Fruit fly (Drosophila melanogaster) whole organism, embryonic: ENCODE measurements around the gene eEF1delta.

Source experiments
- Atf6 ChIP-seq: fragments of 200-800 bp; sonication (Bioruptor generic); IDR thresholded peaks from 2 replicates; pipeline ENCODE4 v1.3.6; 2022; ENCODE audit warnings: missing biosample characterization, missing genetic modification characterization
- BtbVII ChIP-seq: fragments of 200-800 bp; sonication (Bioruptor generic); optimal IDR thresholded peaks from 3 replicates; lab custom pipeline; 2017; ENCODE audit warnings: missing biosample characterization, mild to moderate bottlenecking, missing genetic modification characterization
- Bteb2 ChIP-seq: fragments of 200-800 bp; sonication (Bioruptor generic); optimal IDR thresholded peaks from 2 replicates; lab custom pipeline; 2016; ENCODE audit warnings: missing biosample characterization, missing genetic modification characterization
- CG11093 ChIP-seq: fragments of 200-800 bp; sonication (Bioruptor generic); IDR thresholded peaks from 3 replicates; pipeline ENCODE4 v1.3.6; 2022; ENCODE audit warnings: missing biosample characterization, missing genetic modification characterization
- CG12071 ChIP-seq: fragments of 200-800 bp; sonication (Bioruptor generic); optimal IDR thresholded peaks from 3 replicates; lab custom pipeline; 2018; ENCODE audit warnings: missing biosample characterization, mild to moderate bottlenecking, missing genetic modification characterization
- CG12104 ChIP-seq: fragments of 200-800 bp; sonication (Bioruptor generic); optimal IDR thresholded peaks from 3 replicates; lab custom pipeline; 2016; ENCODE audit warnings: missing biosample characterization, missing genetic modification characterization
- CG1233 ChIP-seq: fragments of 200-800 bp; sonication (Bioruptor generic); optimal IDR thresholded peaks from 4 replicates; lab custom pipeline; 2018; ENCODE audit warnings: missing biosample characterization, mild to moderate bottlenecking, missing genetic modification characterization
- CG12769 ChIP-seq: fragments of 200-800 bp; sonication (Bioruptor generic); optimal IDR thresholded peaks from 2 replicates; lab custom pipeline; 2019; ENCODE audit warnings: missing biosample characterization, mild to moderate bottlenecking, missing genetic modification characterization, moderate library complexity
- CG15073 ChIP-seq: fragments of 200-800 bp; sonication (Bioruptor generic); optimal IDR thresholded peaks from 2 replicates; lab custom pipeline; 2016; ENCODE audit warnings: missing biosample characterization, missing genetic modification characterization
- CG17568 ChIP-seq: fragments of 200-800 bp; sonication (Bioruptor generic); optimal IDR thresholded peaks from 2 replicates; lab custom pipeline; 2018; ENCODE audit warnings: missing biosample characterization, mild to moderate bottlenecking, missing genetic modification characterization, moderate library complexity
- CG3726 ChIP-seq: fragments of 200-800 bp; sonication (Bioruptor generic); IDR thresholded peaks from 3 replicates; pipeline ENCODE4, ENCODE4 v1.3.6; 2022; ENCODE audit warnings: missing biosample characterization, missing genetic modification characterization
- CG3838 ChIP-seq: fragments of 200-800 bp; sonication (Bioruptor generic); optimal IDR thresholded peaks from 3 replicates; lab custom pipeline; 2016; ENCODE audit warnings: missing biosample characterization, missing genetic modification characterization
- CG3995 ChIP-seq: fragments of 200-800 bp; sonication (Bioruptor generic); optimal IDR thresholded peaks from 3 replicates; lab custom pipeline; 2016; ENCODE audit warnings: missing biosample characterization, missing genetic modification characterization
- CG6175 ChIP-seq: fragments of 200-800 bp; sonication (Bioruptor generic); IDR thresholded peaks from 3 replicates; pipeline ENCODE4 v1.3.6; 2022; ENCODE audit warnings: missing biosample characterization, missing genetic modification characterization
- CG6654 ChIP-seq: fragments of 200-800 bp; sonication (Bioruptor generic); optimal IDR thresholded peaks from 2 replicates; lab custom pipeline; 2017; ENCODE audit warnings: missing biosample characterization, mild to moderate bottlenecking, missing genetic modification characterization
- CG8281 ChIP-seq: fragments of 200-800 bp; sonication (Bioruptor generic); optimal IDR thresholded peaks from 2 replicates; lab custom pipeline; 2018; ENCODE audit warnings: missing biosample characterization, mild to moderate bottlenecking, missing genetic modification characterization, moderate library complexity
- CG9609 ChIP-seq: fragments of 200-800 bp; sonication (Bioruptor generic); optimal IDR thresholded peaks from 3 replicates; lab custom pipeline; 2016; ENCODE audit warnings: missing biosample characterization, missing genetic modification characterization
- CoRest ChIP-seq: fragments of 200-800 bp; sonication (Bioruptor generic); optimal IDR thresholded peaks from 3 replicates; lab custom pipeline; 2018; ENCODE audit warnings: missing biosample characterization, mild to moderate bottlenecking, missing genetic modification characterization, moderate library complexity
- Dp ChIP-seq: fragments of 200-800 bp; sonication (Bioruptor generic); optimal IDR thresholded peaks from 2 replicates; lab custom pipeline; 2018; ENCODE audit warnings: missing biosample characterization, mild to moderate bottlenecking, missing genetic modification characterization, moderate library complexity
- E2f1 ChIP-seq: fragments of 200-800 bp; sonication (Bioruptor generic); IDR thresholded peaks from 2 replicates; pipeline ENCODE4 v1.3.6; 2022; ENCODE audit warnings: missing biosample characterization, missing genetic modification characterization
- Elba2 ChIP-seq: fragments of 200-800 bp; sonication (Bioruptor generic); optimal IDR thresholded peaks from 3 replicates; lab custom pipeline; 2016; ENCODE audit warnings: missing biosample characterization, missing genetic modification characterization
- Ets65A ChIP-seq: fragments of 200-800 bp; sonication (Bioruptor generic); peaks from one replicate; lab custom pipeline; 2016; ENCODE audit warnings: missing biosample characterization, missing genetic modification characterization
- Hey ChIP-seq: fragments of 200-800 bp; sonication (Bioruptor generic); optimal IDR thresholded peaks from 3 replicates; lab custom pipeline; 2018; ENCODE audit warnings: missing biosample characterization, mild to moderate bottlenecking, missing genetic modification characterization
- Hr51 ChIP-seq, 2 experiments: fragments of 200-800 bp; sonication (Bioruptor generic); optimal IDR thresholded peaks; 2 replicates in 1 of 2; 3 replicates in 1 of 2; lab custom pipeline; 2016 to 2018; ENCODE audit warnings: missing biosample characterization in 2 of 2, missing genetic modification characterization in 2 of 2, mild to moderate bottlenecking in 1 of 2, moderate library complexity in 1 of 2
- Hr78 ChIP-seq, 2 experiments: fragments of 200-800 bp in 1 of 2; fragments of >200 bp in 1 of 2; sonication (Bioruptor generic) in 1 of 2; optimal IDR thresholded peaks; 2 replicates each; lab custom pipeline; 2017 to 2019; ENCODE audit warnings: missing biosample characterization in 2 of 2, missing genetic modification characterization in 2 of 2, mild to moderate bottlenecking in 1 of 2, moderate library complexity in 1 of 2
- Lhr ChIP-seq: fragments of 200-800 bp; sonication (Bioruptor generic); optimal IDR thresholded peaks from 3 replicates; lab custom pipeline; 2017; ENCODE audit warnings: mild to moderate bottlenecking, missing biosample characterization, missing genetic modification reagents, missing genetic modification characterization
- Mrtf ChIP-seq: fragments of 200-800 bp; sonication (Bioruptor generic); IDR thresholded peaks from 3 replicates; pipeline ENCODE4 v1.3.6; 2022; ENCODE audit warnings: missing biosample characterization, missing genetic modification characterization
- Ptx1 ChIP-seq: fragments of 200-800 bp; sonication (Bioruptor generic); IDR thresholded peaks from 2 replicates; pipeline ENCODE4 v1.3.6; 2022; ENCODE audit warnings: missing biosample characterization, missing genetic modification characterization
- Rfx ChIP-seq: fragments of 200-800 bp; sonication (Bioruptor generic); IDR thresholded peaks from 2 replicates; pipeline ENCODE4 v1.3.6; 2022; ENCODE audit warnings: missing biosample characterization, missing genetic modification characterization
- Vsx1 ChIP-seq: fragments of 200-800 bp; sonication (Bioruptor generic); optimal IDR thresholded peaks from 2 replicates; lab custom pipeline; 2017; ENCODE audit warnings: missing biosample characterization, mild to moderate bottlenecking, missing genetic modification characterization, missing genetic modification reagents
- Xbp1 ChIP-seq: fragments of 200-800 bp; sonication (Bioruptor generic); optimal IDR thresholded peaks from 3 replicates; lab custom pipeline; 2016; ENCODE audit warnings: missing biosample characterization, mild to moderate bottlenecking, missing genetic modification characterization
- Xrp1 ChIP-seq: fragments of 200-800 bp; sonication (Bioruptor generic); IDR thresholded peaks from 2 replicates; pipeline ENCODE4 v1.3.6; 2022; ENCODE audit warnings: missing biosample characterization, missing genetic modification characterization
- bsh ChIP-seq, 2 experiments: fragments of 200-800 bp; sonication (Bioruptor generic); optimal IDR thresholded peaks; 2 replicates each; lab custom pipeline; 2017 to 2018; ENCODE audit warnings: mild to moderate bottlenecking in 2 of 2, missing biosample characterization in 2 of 2, missing genetic modification characterization in 2 of 2, moderate library complexity in 1 of 2
- btn ChIP-seq: fragments of 200-800 bp; sonication (Bioruptor generic); optimal IDR thresholded peaks from 2 replicates; lab custom pipeline; 2016; ENCODE audit warnings: missing biosample characterization, missing genetic modification characterization
- eyg ChIP-seq: fragments of 200-800 bp; sonication (Bioruptor generic); optimal IDR thresholded peaks from 3 replicates; lab custom pipeline; 2016; ENCODE audit warnings: missing biosample characterization, missing genetic modification characterization
- fd102C ChIP-seq: fragments of 200-800 bp; sonication (Bioruptor generic); optimal IDR thresholded peaks from 2 replicates; lab custom pipeline; 2018; ENCODE audit warnings: missing biosample characterization, mild to moderate bottlenecking, missing genetic modification characterization, moderate library complexity
- gsb-n ChIP-seq: fragments of 200-800 bp; sonication (Bioruptor generic); optimal IDR thresholded peaks from 3 replicates; lab custom pipeline; 2018; ENCODE audit warnings: missing biosample characterization, mild to moderate bottlenecking, missing genetic modification characterization
- hkb ChIP-seq, 2 experiments: fragments of 200-800 bp in 1 of 2; fragments of >200 bp in 1 of 2; sonication (Bioruptor generic) in 1 of 2; IDR thresholded peaks in 1 of 2; optimal IDR thresholded peaks in 1 of 2; 2 replicates each; pipeline versions ENCODE4 v1.3.6 to Lab custom; 2017 to 2022; ENCODE audit warnings: missing biosample characterization in 1 of 2, missing genetic modification characterization in 1 of 2
- insv ChIP-seq, 2 experiments: fragments of 200-800 bp; sonication (Bioruptor generic); optimal IDR thresholded peaks; 3 replicates each; lab custom pipeline; 2016 to 2018; ENCODE audit warnings: missing biosample characterization in 2 of 2, missing genetic modification characterization in 2 of 2
- lilli ChIP-seq: fragments of 200-800 bp; sonication (Bioruptor generic); optimal IDR thresholded peaks from 3 replicates; lab custom pipeline; 2016; ENCODE audit warnings: missing biosample characterization, missing genetic modification characterization
- p53 ChIP-seq: fragments of 200-800 bp; sonication (Bioruptor generic); optimal IDR thresholded peaks from 2 replicates; lab custom pipeline; 2016; ENCODE audit warnings: missing biosample characterization, missing genetic modification characterization
- peb ChIP-seq: fragments of 200-800 bp; sonication (Bioruptor generic); IDR thresholded peaks from 2 replicates; pipeline ENCODE4 v1.3.6; 2022; ENCODE audit warnings: missing biosample characterization, missing genetic modification characterization
- pnt ChIP-seq: fragments of 200-800 bp; sonication (Bioruptor generic); optimal IDR thresholded peaks from 3 replicates; lab custom pipeline; 2016; ENCODE audit warnings: missing biosample characterization, missing genetic modification characterization
- sc ChIP-seq, 3 experiments: fragments of >200 bp in 2 of 3; fragments of 200-800 bp in 1 of 3; sonication (Bioruptor generic) in 1 of 3; optimal IDR thresholded peaks; 2 replicates in 2 of 3; 3 replicates in 1 of 3; lab custom pipeline; 2017; ENCODE audit warnings: mild to moderate bottlenecking in 1 of 3, missing biosample characterization in 1 of 3, missing genetic modification characterization in 1 of 3, missing genetic modification reagents in 1 of 3
- sima ChIP-seq: fragments of 200-800 bp; sonication (Bioruptor generic); optimal IDR thresholded peaks from 2 replicates; lab custom pipeline; 2016; ENCODE audit warnings: missing biosample characterization, missing genetic modification characterization
- sna ChIP-seq: fragments of 200-800 bp; sonication (Bioruptor generic); IDR thresholded peaks from 2 replicates; pipeline ENCODE4 v1.3.6; 2022; ENCODE audit warnings: missing biosample characterization, missing genetic modification characterization; ENCODE audit not compliant: partially characterized antibody
- so ChIP-seq: fragments of 200-800 bp; sonication (Bioruptor generic); IDR thresholded peaks from 3 replicates; pipeline ENCODE4 v1.3.6; 2022; ENCODE audit warnings: missing biosample characterization, missing genetic modification characterization
- tll ChIP-seq, 2 experiments: fragments of 200-800 bp in 1 of 2; fragments of >200 bp in 1 of 2; sonication (Bioruptor generic) in 1 of 2; optimal IDR thresholded peaks; 2 replicates each; lab custom pipeline; 2017 to 2019; ENCODE audit warnings: missing biosample characterization in 2 of 2, missing genetic modification characterization in 2 of 2, mild to moderate bottlenecking in 1 of 2, moderate library complexity in 1 of 2
- unpg ChIP-seq: fragments of 200-800 bp; sonication (Bioruptor generic); optimal IDR thresholded peaks from 3 replicates; lab custom pipeline; 2018; ENCODE audit warnings: missing biosample characterization, mild to moderate bottlenecking, missing genetic modification characterization, moderate library complexity
- zf30C ChIP-seq: fragments of 200-800 bp; sonication (Bioruptor generic); optimal IDR thresholded peaks from 3 replicates; lab custom pipeline; 2018; ENCODE audit warnings: missing biosample characterization, mild to moderate bottlenecking, missing genetic modification characterization

The eEF1delta gene

DNA sequence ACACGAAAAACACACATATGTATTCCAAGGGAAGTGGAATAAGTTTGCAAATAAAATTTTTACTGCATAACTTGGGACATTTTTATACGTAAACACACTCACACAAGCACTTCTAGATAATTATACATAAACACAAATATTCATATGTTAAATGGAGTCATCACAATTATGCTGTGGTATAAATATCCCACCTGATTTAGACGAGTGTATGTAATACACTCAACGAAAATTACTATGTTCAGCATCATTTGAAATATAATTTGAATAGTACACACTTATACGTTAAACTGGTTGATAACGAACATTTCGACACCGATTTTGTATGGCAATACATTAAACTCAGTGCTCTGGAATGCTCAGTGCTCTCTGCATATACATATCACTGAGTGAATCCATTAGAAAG lies 1.2 kb upstream of the eEF1delta start (continued):
- TF ChIP-seq Hr78 (GFP tag; optimal IDR thresholded peaks at IDR 0.05; lab: Kevin White, UChicago) (no peak), CG6175 (GFP tag; lab: Robert Waterston, UW) (no peak), Rfx (GFP tag; lab: Robert Waterston, UW) (peak; percentile 62; the same call in 1 of the 2 replicates), CG3838 (GFP tag; lab: Kevin White, UChicago) (no peak), so (GFP tag; lab: Robert Waterston, UW) (0 out of 3 replicates have a peak, but pooled peaks have one; percentile 25), lilli (GFP tag; lab: Kevin White, UChicago) (peak; percentile 34), Atf6 (GFP tag; lab: Robert Waterston, UW) (no peak), CG9609 (GFP tag; lab: Kevin White, UChicago) (no peak), peb (GFP tag; lab: Robert Waterston, UW) (no peak), CG3995 (GFP tag; lab: Kevin White, UChicago) (no peak), Lhr (no peak), CG8281 (no peak), Xbp1 (GFP tag; lab: Kevin White, UChicago) (no peak), BtbVII (GFP tag; lab: Kevin White, UChicago) (peak; percentile 58), sima (GFP tag; lab: Kevin White, UChicago) (no peak), pnt (GFP tag; lab: Kevin White, UChicago) (peak; percentile 7), btn (GFP tag; lab: Kevin White, UChicago) (no peak), Hr51 (GFP tag; optimal IDR thresholded peaks at IDR 0.05; lab: Kevin White, UChicago) (no peak), Ptx1 (GFP tag; lab: Robert Waterston, UW) (no peak), CG11093 (GFP tag; lab: Robert Waterston, UW) (no peak), Ets65A (no peak), CG12104 (peak; percentile 8), E2f1 (GFP tag; lab: Robert Waterston, UW) (no peak), CoRest (tag; lab: Kevin White, UChicago) (peak; percentile 4), fd102C (GFP tag; lab: Kevin White, UChicago) (no peak), sna (GFP tag; lab: Robert Waterston, UW) (no peak), CG1233 (GFP tag; lab: Kevin White, UChicago) (no peak), zf30C (peak; percentile 91), hkb (optimal IDR thresholded peaks at IDR 0.05; lab: Kevin White, UChicago) (no peak), hkb (GFP tag; IDR thresholded peaks at IDR 0.05; lab: Robert Waterston, UW) (no peak), CG12769 (tag; lab: Kevin White, UChicago) (peak; percentile 25), Hey (tag; lab: Kevin White, UChicago) (no peak), unpg (GFP tag; lab: Kevin White, UChicago) (peak; percentile 22), CG15073 (GFP tag; lab: Kevin White, UChicago) (no peak), p53 (GFP tag; lab: Kevin White, UChicago) (no peak), insv (GFP tag; optimal IDR thresholded peaks at IDR 0.05; lab: Kevin White, UChicago) (no peak), Mrtf (GFP tag; lab: Robert Waterston, UW) (no peak), tll (GFP tag; optimal IDR thresholded peaks at IDR 0.05; lab: Kevin White, UChicago) (no peak), eyg (GFP tag; lab: Kevin White, UChicago) (no peak), CG3726 (GFP tag; lab: Robert Waterston, UW) (no peak), CG17568 (GFP tag; lab: Kevin White, UChicago) (no peak), Dp (no peak), Vsx1 (GFP tag; lab: Kevin White, UChicago) (no peak), Elba2 (GFP tag; lab: Kevin White, UChicago) (no peak), Xrp1 (GFP tag; lab: Robert Waterston, UW) (no peak), CG12071 (GFP tag; lab: Kevin White, UChicago) (no peak), CG6654 (no peak), Bteb2 (GFP tag; lab: Kevin White, UChicago) (no peak), gsb-n (tag; lab: Kevin White, UChicago) (no peak), bsh (GFP tag; optimal IDR thresholded peaks at IDR 0.05; lab: Kevin White, UChicago) (peak in 1 of 2 experiments; percentile 23), sc (optimal IDR thresholded peaks at IDR 0.05; lab: Kevin White, UChicago) (no peak), sc (GFP tag; optimal IDR thresholded peaks at IDR 0.05; lab: Kevin White, UChicago) (no peak)
